Fruit fly (Drosophila melanogaster) whole organism, pupa: Measurements from ENCODE around the gene siz.

ENCODE experiments used
- CG10348 ChIP-seq: fragments of 200-800 bp; sonication (Bioruptor generic); IDR thresholded peaks from 2 replicates; pipeline ENCODE4 v1.3.6; 2022; ENCODE audit warnings: missing biosample characterization, missing genetic modification characterization
- CG12605 ChIP-seq: fragments of 200-800 bp; sonication (Bioruptor generic); IDR thresholded peaks from 2 replicates; pipeline ENCODE4 v1.3.6; 2022; ENCODE audit warnings: missing biosample characterization, missing genetic modification characterization
- CG13204 ChIP-seq: fragments of 200-800 bp; sonication (Bioruptor generic); optimal IDR thresholded peaks from 2 replicates; lab custom pipeline; 2018; ENCODE audit warnings: missing biosample characterization, mild to moderate bottlenecking, missing genetic modification characterization, moderate library complexity
- CG14655 ChIP-seq: fragments of 200-800 bp; sonication (Bioruptor generic); optimal IDR thresholded peaks from 3 replicates; lab custom pipeline; 2017; ENCODE audit warnings: mild to moderate bottlenecking, missing biosample characterization, missing genetic modification reagents, missing genetic modification characterization
- CG15710 ChIP-seq: fragments of 200-800 bp; sonication (Bioruptor generic); optimal IDR thresholded peaks from 2 replicates; lab custom pipeline; 2018; ENCODE audit warnings: missing biosample characterization, mild to moderate bottlenecking, missing genetic modification characterization, moderate library complexity
- CG17806 ChIP-seq: fragments of 200-800 bp; sonication (Bioruptor generic); optimal IDR thresholded peaks from 2 replicates; lab custom pipeline; 2018; ENCODE audit warnings: missing biosample characterization, mild to moderate bottlenecking, missing genetic modification characterization, moderate library complexity
- CG32121 ChIP-seq: fragments of 200-800 bp; sonication (Bioruptor generic); IDR thresholded peaks from 2 replicates; pipeline ENCODE4 v1.3.6; 2022; ENCODE audit warnings: missing biosample characterization, missing genetic modification characterization
- CG34367 ChIP-seq: fragments of 200-800 bp; sonication (Bioruptor generic); optimal IDR thresholded peaks from 2 replicates; lab custom pipeline; 2018; ENCODE audit warnings: missing biosample characterization, mild to moderate bottlenecking, missing genetic modification characterization
- CG4496 ChIP-seq: fragments of 200-800 bp; sonication (Bioruptor generic); IDR thresholded peaks from 3 replicates; pipeline ENCODE4 v1.3.6; 2022; ENCODE audit warnings: missing biosample characterization, missing genetic modification characterization
- CG8159 ChIP-seq: fragments of 200-800 bp; sonication (Bioruptor generic); optimal IDR thresholded peaks from 3 replicates; lab custom pipeline; 2018; ENCODE audit warnings: missing biosample characterization, mild to moderate bottlenecking, missing genetic modification characterization, moderate library complexity
- CG8301 ChIP-seq: fragments of 200-800 bp; sonication (Bioruptor generic); optimal IDR thresholded peaks from 2 replicates; lab custom pipeline; 2018; ENCODE audit warnings: missing biosample characterization, mild to moderate bottlenecking, missing genetic modification characterization
- CG9948 ChIP-seq: fragments of 200-800 bp; sonication (Bioruptor generic); optimal IDR thresholded peaks from 2 replicates; lab custom pipeline; 2018; ENCODE audit warnings: missing biosample characterization, mild to moderate bottlenecking, missing genetic modification characterization, moderate library complexity
- D1 ChIP-seq: fragments of 200-800 bp; sonication (Bioruptor generic); optimal IDR thresholded peaks from 2 replicates; lab custom pipeline; 2018; ENCODE audit warnings: missing biosample characterization, mild to moderate bottlenecking, missing genetic modification characterization, moderate library complexity
- EcR ChIP-seq: fragments of 200-800 bp; sonication (Bioruptor generic); optimal IDR thresholded peaks from 3 replicates; lab custom pipeline; 2019; ENCODE audit warnings: missing biosample characterization, missing genetic modification characterization, mild to moderate bottlenecking, moderate library complexity, missing genetic modification reagents
- Ets98B ChIP-seq: fragments of 200-800 bp; sonication (Bioruptor generic); IDR thresholded peaks from 2 replicates; pipeline ENCODE4 v1.3.6; 2022; ENCODE audit warnings: missing biosample characterization, missing genetic modification characterization
- Pif1A ChIP-seq: fragments of 200-800 bp; sonication (Bioruptor generic); optimal IDR thresholded peaks from 3 replicates; lab custom pipeline; 2016; ENCODE audit warnings: missing biosample characterization, missing genetic modification characterization
- Pif1B ChIP-seq: fragments of 200-800 bp; sonication (Bioruptor generic); optimal IDR thresholded peaks from 3 replicates; lab custom pipeline; 2016; ENCODE audit warnings: missing biosample characterization, missing genetic modification characterization
- Snoo ChIP-seq: fragments of 200-800 bp; sonication (Bioruptor generic); optimal IDR thresholded peaks from 3 replicates; lab custom pipeline; 2017; ENCODE audit warnings: missing biosample characterization, mild to moderate bottlenecking, missing genetic modification characterization, inconsistent platforms
- fd96Ca ChIP-seq: fragments of 200-800 bp; sonication (Bioruptor generic); IDR thresholded peaks from 3 replicates; pipeline ENCODE4 v1.3.6; 2022; ENCODE audit warnings: missing biosample characterization, missing genetic modification characterization
- gl ChIP-seq: fragments of 200-800 bp; sonication (Bioruptor generic); optimal IDR thresholded peaks from 2 replicates; lab custom pipeline; 2018; ENCODE audit warnings: missing biosample characterization, mild to moderate bottlenecking, missing genetic modification characterization
- rn ChIP-seq: fragments of 200-800 bp; sonication (Bioruptor generic); IDR thresholded peaks from 2 replicates; pipeline ENCODE4 v1.3.6; 2022; ENCODE audit warnings: missing biosample characterization, missing genetic modification characterization

The siz gene

DNA sequence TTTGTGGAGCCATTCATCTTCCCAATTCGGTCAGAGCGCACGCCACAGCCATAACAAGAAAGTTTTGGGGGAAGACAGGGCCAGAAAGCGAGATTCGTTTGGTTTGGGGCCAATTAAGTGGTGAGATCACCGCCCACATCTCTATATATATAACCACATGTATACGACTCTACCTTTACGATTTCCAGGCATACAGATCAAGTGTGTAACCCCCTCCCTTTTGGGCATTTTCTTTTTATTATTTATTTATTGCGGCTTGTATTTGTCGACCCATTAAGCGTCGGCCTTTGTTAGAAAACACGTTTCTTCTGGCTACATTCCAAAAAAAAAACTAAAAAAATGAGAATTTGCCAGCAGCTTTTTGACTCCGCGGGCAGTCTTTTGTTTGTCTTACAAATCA, 67.0 kb downstream of the siz start:
- no peak for TF ChIP-seq fd96Ca (GFP tag; lab: Robert Waterston, UW)
- no peak for TF ChIP-seq CG4496 (GFP tag; lab: Robert Waterston, UW)
- no peak for TF ChIP-seq CG32121 (GFP tag; lab: Robert Waterston, UW)
- no peak for TF ChIP-seq CG15710 (tag; lab: Kevin White, UChicago)
- no peak for TF ChIP-seq CG14655 (GFP tag; lab: Kevin White, UChicago)
- no peak for TF ChIP-seq CG12605
- no peak for TF ChIP-seq rn
- no peak for TF ChIP-seq CG8159 (tag; lab: Kevin White, UChicago)
- TF ChIP-seq EcR (GFP tag; lab: Kevin White, UChicago), result no peak
- no peak for TF ChIP-seq CG13204
- no peak for TF ChIP-seq CG34367 (tag; lab: Kevin White, UChicago)
- TF ChIP-seq CG9948 (tag; lab: Kevin White, UChicago), result no peak
- TF ChIP-seq Pif1A (GFP tag; lab: Kevin White, UChicago), result no peak
- no peak for TF ChIP-seq Pif1B
- no peak for TF ChIP-seq Snoo (tag; lab: Kevin White, UChicago)
- no peak for TF ChIP-seq CG8301
- no peak for TF ChIP-seq CG10348
- no peak for TF ChIP-seq D1 (tag; lab: Kevin White, UChicago)
- TF ChIP-seq gl (tag; lab: Kevin White, UChicago), result no peak

DNA sequence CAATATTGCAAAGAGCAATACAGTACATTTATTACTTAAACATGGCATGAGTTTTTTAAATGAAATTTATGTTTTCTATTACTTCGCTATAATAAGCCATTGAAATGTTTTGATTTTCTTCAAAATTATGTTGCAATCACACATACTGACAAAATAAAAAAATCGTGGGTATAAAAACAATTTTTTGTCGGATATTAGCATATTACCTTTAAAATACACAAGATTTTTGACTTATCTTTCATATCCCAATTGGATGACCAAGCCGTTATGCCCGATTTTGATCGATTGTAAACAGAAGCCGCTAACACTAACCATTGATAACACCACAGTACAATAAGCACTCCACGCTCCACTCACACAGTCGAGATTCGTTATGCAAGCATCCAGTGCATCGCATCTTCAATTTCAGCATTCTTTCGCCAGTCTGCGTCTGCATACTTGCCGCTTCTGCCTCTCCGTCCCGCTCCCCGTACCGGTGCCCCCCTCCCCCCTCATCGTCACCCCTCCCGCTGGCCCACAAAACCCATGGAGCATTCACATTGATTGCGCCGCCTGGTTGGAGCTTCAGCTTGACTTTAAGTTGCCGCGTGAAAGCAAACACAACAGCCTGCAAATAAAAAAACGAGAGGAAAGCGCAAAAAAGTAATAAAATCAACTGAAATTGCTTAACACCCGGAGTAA, 70.1 kb downstream of the siz start:
- TF ChIP-seq Ets98B, result peak; percentile 39; the same call in 1 of the 2 replicates
- TF ChIP-seq fd96Ca (GFP tag; lab: Robert Waterston, UW), result peak; percentile 65; the same call in 2 of the 3 replicates
- peak; percentile 49; the same call in 1 of the 3 replicates for TF ChIP-seq CG4496 (GFP tag; lab: Robert Waterston, UW)
- TF ChIP-seq gl (tag; lab: Kevin White, UChicago), result no peak
- peak; percentile 42 for TF ChIP-seq CG8301
- no peak for TF ChIP-seq CG34367 (tag; lab: Kevin White, UChicago)
- TF ChIP-seq D1 (tag; lab: Kevin White, UChicago), result no peak
- no peak for TF ChIP-seq rn
- peak; percentile 20 for TF ChIP-seq CG8159 (tag; lab: Kevin White, UChicago)
- TF ChIP-seq CG14655 (GFP tag; lab: Kevin White, UChicago), result peak; percentile 54
- TF ChIP-seq CG32121 (GFP tag; lab: Robert Waterston, UW), result no peak
- peak; percentile 84 for TF ChIP-seq EcR (GFP tag; lab: Kevin White, UChicago)
- no peak for TF ChIP-seq Pif1A (GFP tag; lab: Kevin White, UChicago)
- TF ChIP-seq CG12605, result no peak
- TF ChIP-seq CG10348, result no peak
- TF ChIP-seq CG13204, result peak; percentile 89
- TF ChIP-seq CG15710 (tag; lab: Kevin White, UChicago), result no peak
- no peak for TF ChIP-seq Pif1B
- TF ChIP-seq CG17806, result no peak
- TF ChIP-seq Snoo (tag; lab: Kevin White, UChicago), result peak; percentile 15
- no peak for TF ChIP-seq CG9948 (tag; lab: Kevin White, UChicago)

DNA sequence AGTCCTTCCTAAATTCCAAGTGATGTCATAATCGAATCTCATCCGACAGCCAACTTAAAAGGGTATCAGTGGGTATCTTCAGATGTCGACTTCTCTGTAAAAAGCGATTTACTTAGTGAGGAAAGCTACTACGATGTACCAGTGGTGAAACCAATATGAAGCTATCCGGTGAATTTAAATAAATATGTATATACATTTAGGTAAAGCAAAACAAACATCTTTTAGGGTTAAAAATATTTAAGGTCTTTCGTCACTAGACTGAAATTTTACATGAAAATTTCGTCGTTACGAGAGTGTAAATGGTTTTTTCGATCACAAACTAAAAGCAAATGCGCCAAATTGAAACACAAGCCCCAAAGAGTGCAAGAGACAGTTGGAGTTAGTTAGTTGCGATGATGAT, 72.5 kb downstream of the siz start:
- TF ChIP-seq rn (0 out of 2 replicates have a peak, but pooled peaks have one; percentile 4), Pif1A (GFP tag; lab: Kevin White, UChicago) (peak; percentile 11), CG8301 (peak; percentile 19), CG4496 (GFP tag; lab: Robert Waterston, UW) (peak; percentile 22; the same call in 1 of the 3 replicates), EcR (GFP tag; lab: Kevin White, UChicago) (no peak)

DNA sequence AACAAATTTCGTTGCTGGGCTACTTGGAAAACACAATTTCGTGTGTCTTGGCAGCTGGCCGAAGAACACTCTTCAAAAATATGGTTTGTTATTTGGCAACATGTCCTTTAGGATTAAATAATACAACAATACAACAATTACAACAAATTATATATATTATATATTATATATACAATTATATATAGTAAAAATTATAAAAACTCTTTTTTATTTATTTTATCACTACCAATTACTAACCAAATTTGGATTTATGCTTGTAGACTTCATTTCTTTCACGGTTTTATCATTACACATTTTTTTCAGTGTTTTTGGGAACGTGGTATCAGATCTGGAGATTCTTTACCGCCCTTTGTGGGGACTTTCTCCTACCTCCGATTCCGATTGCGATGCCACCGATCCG, 74.1 kb downstream of the siz start:
- peak; percentile 62 for TF ChIP-seq CG14655 (GFP tag; lab: Kevin White, UChicago)
- TF ChIP-seq EcR (GFP tag; lab: Kevin White, UChicago), result no peak
- TF ChIP-seq CG8301, result peak; percentile 13
- no peak for TF ChIP-seq fd96Ca (GFP tag; lab: Robert Waterston, UW)
- no peak for TF ChIP-seq CG12605
- peak; percentile 1 for TF ChIP-seq Pif1B
- no peak for TF ChIP-seq Pif1A (GFP tag; lab: Kevin White, UChicago)
- no peak for TF ChIP-seq CG17806
- no peak for TF ChIP-seq CG15710 (tag; lab: Kevin White, UChicago)
- peak; percentile 33 for TF ChIP-seq CG9948 (tag; lab: Kevin White, UChicago)
- TF ChIP-seq CG8159 (tag; lab: Kevin White, UChicago), result peak; percentile 31
- no peak for TF ChIP-seq rn
- peak; percentile 32 for TF ChIP-seq Snoo (tag; lab: Kevin White, UChicago)
- TF ChIP-seq, all 21 proteins: peak for 6

DNA sequence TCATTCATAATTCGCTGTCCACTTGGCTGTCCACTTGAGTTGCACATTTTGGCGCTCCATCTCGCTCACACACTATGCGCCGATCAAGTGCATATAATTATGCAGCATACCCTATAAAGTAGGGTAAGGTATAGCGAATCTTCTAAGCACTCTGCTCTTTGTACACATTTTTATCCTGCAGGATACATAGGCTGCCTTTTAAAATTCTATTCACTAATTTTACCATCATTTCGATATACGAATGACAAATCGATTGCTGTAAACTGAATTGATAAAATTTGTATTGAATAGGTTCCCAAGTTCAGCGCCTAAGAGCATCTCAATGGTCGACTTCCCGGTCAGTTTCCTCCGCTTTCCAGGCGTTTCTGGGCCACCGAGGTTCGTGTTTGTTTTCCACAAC, 78.7 kb downstream of the siz start:
- peak; percentile 3 for TF ChIP-seq CG14655 (GFP tag; lab: Kevin White, UChicago)
- no peak for TF ChIP-seq D1 (tag; lab: Kevin White, UChicago)
- peak; percentile 32 for TF ChIP-seq CG8301
- no peak for TF ChIP-seq CG13204
- no peak for TF ChIP-seq CG12605
- no peak for TF ChIP-seq rn
- TF ChIP-seq CG32121 (GFP tag; lab: Robert Waterston, UW), result peak; percentile 31; the same call in 1 of the 2 replicates
- no peak for TF ChIP-seq CG15710 (tag; lab: Kevin White, UChicago)

DNA sequence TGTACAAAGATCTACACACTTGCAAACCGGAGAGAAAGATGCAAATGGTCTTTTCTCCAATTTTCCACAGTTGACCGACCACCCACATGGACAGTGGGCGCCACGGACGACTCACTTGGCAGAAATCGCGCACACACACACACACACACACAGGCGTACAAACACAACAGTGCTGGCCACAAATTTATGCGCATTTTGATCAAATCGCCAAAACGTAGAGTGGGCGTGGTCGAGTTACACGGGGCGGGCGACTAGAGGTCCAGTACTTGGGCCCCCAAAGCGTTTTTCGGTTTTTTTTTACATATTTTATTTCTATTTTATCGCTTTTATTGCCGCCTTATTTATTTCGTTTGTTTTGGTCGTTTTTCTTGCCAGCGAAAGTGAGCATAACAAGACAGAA, 84.3 kb downstream of the siz start:
- TF ChIP-seq EcR (GFP tag; lab: Kevin White, UChicago), result no peak
- peak; percentile 6 for TF ChIP-seq CG14655 (GFP tag; lab: Kevin White, UChicago)
- no peak for TF ChIP-seq Pif1A (GFP tag; lab: Kevin White, UChicago)
- TF ChIP-seq CG32121 (GFP tag; lab: Robert Waterston, UW), result peak; percentile 24; the same call in 1 of the 2 replicates
- no peak for TF ChIP-seq rn
- TF ChIP-seq Ets98B, result no peak
- peak; percentile 5 for TF ChIP-seq CG8301
- TF ChIP-seq CG15710 (tag; lab: Kevin White, UChicago), result no peak
- TF ChIP-seq fd96Ca (GFP tag; lab: Robert Waterston, UW), result peak; percentile 58; the same call in 2 of the 3 replicates
